Worm (Caenorhabditis elegans): ENCODE results near the gene dnj-1.

Gene dnj-1

ce11 chrIV:11348822-11349221, 50.0 kb downstream of the dnj-1 start:
- TF ChIP-seq daf-16 (GFP tag; optimal IDR thresholded peaks at IDR 0.05) (peak in 1 of 2 experiments; percentile 31), daf-16 (tag; optimal IDR thresholded peaks at IDR 0.05) (no peak), egl-27 (tag; optimal IDR thresholded peaks at IDR 0.05) (no peak), hif-1 (tag; optimal IDR thresholded peaks at IDR 0.05) (peak in 1 of 2 experiments; percentile 51), lsy-2 (tag; optimal IDR thresholded peaks at IDR 0.05) (peak in 1 of 2 experiments; percentile 27), R02D3.7 (tag; optimal IDR thresholded peaks at IDR 0.05) (no peak), hmg-1.1 (GFP tag; IDR thresholded peaks at IDR 0.05) (0 out of 2 replicates have a peak, but pooled peaks have one; percentile 25)

- TF ChIP-seq rbr-2 (tag; optimal IDR thresholded peaks at IDR 0.05): peak; percentile 20
- 0 out of 2 replicates have a peak, but pooled peaks have one; percentile 24 for TF ChIP-seq hmg-1.1 (GFP tag; IDR thresholded peaks at IDR 0.05)
- TF ChIP-seq nhr-48 (tag; optimal IDR thresholded peaks at IDR 0.05): no peak
- TF ChIP-seq mep-1 (tag; optimal IDR thresholded peaks at IDR 0.05): peak; percentile 45
- no peak for TF ChIP-seq nhr-237 (tag; optimal IDR thresholded peaks at IDR 0.05)
- TF ChIP-seq lin-39 (tag; optimal IDR thresholded peaks at IDR 0.05): no peak
- TF ChIP-seq madf-5 (GFP tag; IDR thresholded peaks at IDR 0.05): no peak
- TF ChIP-seq mdl-1 (tag; optimal IDR thresholded peaks at IDR 0.05): peak in 1 of 2 experiments; percentile 49
- 0 out of 2 replicates have a peak, but pooled peaks have one; percentile 33 for TF ChIP-seq ctbp-1 (GFP tag; IDR thresholded peaks at IDR 0.05)
- no peak for TF ChIP-seq unc-62 (GFP tag; optimal IDR thresholded peaks at IDR 0.05 in 1 of 2)
- TF ChIP-seq unc-62 (tag; optimal IDR thresholded peaks at IDR 0.05): no peak
- peak; percentile 67 for TF ChIP-seq ceh-20 (GFP tag; IDR thresholded peaks at IDR 0.05)
- peak; percentile 72 for TF ChIP-seq hlh-30 (tag; optimal IDR thresholded peaks at IDR 0.05; ENCODE audit: insufficient read depth)
- TF ChIP-seq set-16 (GFP tag; IDR thresholded peaks at IDR 0.05): no peak
- TF ChIP-seq dmd-8 (GFP tag; IDR thresholded peaks at IDR 0.05): no peak
- TF ChIP-seq lsy-2 (tag; optimal IDR thresholded peaks at IDR 0.05): peak in 1 of 2 experiments; percentile 58
These were observed 50.9 kb downstream of the dnj-1 start for ce11 chrIV:11349747-11350146.

- TF ChIP-seq ZK546.5 (tag; optimal IDR thresholded peaks at IDR 0.05): no peak
- no peak for TF ChIP-seq duxl-1 (tag; optimal IDR thresholded peaks at IDR 0.05; ENCODE audit: poor library complexity)
- no peak for TF ChIP-seq spr-1 (tag; optimal IDR thresholded peaks at IDR 0.05)
- no peak for TF ChIP-seq daf-8 (GFP tag; IDR thresholded peaks at IDR 0.05)
- TF ChIP-seq T20F7.1 (GFP tag; optimal IDR thresholded peaks at IDR 0.05): no peak
- peak; percentile 67 for TF ChIP-seq aha-1 (tag)
- no peak for TF ChIP-seq ceh-44 (GFP tag; IDR thresholded peaks at IDR 0.05)
- no peak for TF ChIP-seq zip-2 (tag; optimal IDR thresholded peaks at IDR 0.05)
- no peak for TF ChIP-seq saeg-2 (GFP tag; IDR thresholded peaks at IDR 0.05)
- no peak for TF ChIP-seq dve-1 (tag; optimal IDR thresholded peaks at IDR 0.05; ENCODE audit: insufficient read depth)
- no peak for TF ChIP-seq tag-97 (GFP tag; IDR thresholded peaks at IDR 0.05)
- no peak for TF ChIP-seq nhr-237 (tag; optimal IDR thresholded peaks at IDR 0.05)
- TF ChIP-seq nhr-11 (tag; optimal IDR thresholded peaks at IDR 0.05): peak; percentile 61
- TF ChIP-seq Y105C5A.15 (GFP tag; IDR thresholded peaks at IDR 0.05): no peak
- no peak for TF ChIP-seq unc-39 (tag; optimal IDR thresholded peaks at IDR 0.05)
- TF ChIP-seq nhr-111 (GFP tag; optimal IDR thresholded peaks at IDR 0.05): no peak
- TF ChIP-seq ZK337.2 (GFP tag; IDR thresholded peaks at IDR 0.05): peak; percentile 60; the same call in 1 of the 2 replicates
- TF ChIP-seq lsy-2 (tag; optimal IDR thresholded peaks at IDR 0.05): no peak
- no peak for TF ChIP-seq dmd-9 (GFP tag; IDR thresholded peaks at IDR 0.05)
- no peak for TF ChIP-seq snpc-1.2 (GFP tag; IDR thresholded peaks at IDR 0.05)
- TF ChIP-seq lin-15B (tag; optimal IDR thresholded peaks at IDR 0.05): no peak
These were observed 52.0 kb downstream of the dnj-1 start for ce11 chrIV:11350809-11351208.
